Fruit fly (Drosophila melanogaster): ENCODE measurements around the gene MICAL-like.

DNA sequence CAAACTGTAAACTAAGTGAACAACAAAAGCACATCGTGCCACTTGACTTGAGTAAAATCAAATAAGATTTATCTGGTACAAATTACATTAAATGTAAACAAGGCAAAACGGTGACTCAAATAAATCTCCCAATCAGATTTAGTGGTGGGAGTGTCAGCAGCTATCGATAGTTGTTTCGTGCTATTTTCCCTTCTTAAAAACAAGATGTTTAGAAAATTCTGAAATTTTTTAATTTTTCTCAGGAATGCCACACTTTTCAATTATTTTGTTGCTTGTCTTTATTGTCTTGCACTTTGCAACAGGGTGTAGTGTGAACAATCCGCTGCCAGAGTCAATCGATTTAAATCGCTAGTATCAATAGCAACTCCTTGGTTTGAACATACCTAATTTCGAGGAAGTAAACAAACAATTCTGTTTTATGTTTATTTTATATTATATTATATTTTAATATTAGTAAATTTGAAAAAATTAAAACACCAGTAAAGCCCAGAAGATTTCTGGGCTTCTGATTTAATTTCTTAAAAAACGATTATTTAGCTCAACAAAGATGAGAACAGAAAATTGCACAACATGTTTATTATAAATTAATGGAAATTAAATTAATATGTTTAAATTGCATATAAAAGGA lies at the start of gene MICAL-like:
- no peak for TF ChIP-seq Lpt (GFP tag; optimal IDR thresholded peaks at IDR 0.05)
- TF ChIP-seq CG8319 (GFP tag; optimal IDR thresholded peaks at IDR 0.05), result no peak
- no peak for TF ChIP-seq CG7368 (GFP tag; optimal IDR thresholded peaks at IDR 0.05)
- TF ChIP-seq CG6792 (GFP tag; optimal IDR thresholded peaks at IDR 0.05), result no peak
- TF ChIP-seq CG6163 (GFP tag; IDR thresholded peaks at IDR 0.05), result peak; percentile 46; the same call in 2 of the 3 replicates
- TF ChIP-seq CG3032 (tag; optimal IDR thresholded peaks at IDR 0.05), result no peak
- no peak for TF ChIP-seq fd59A (GFP tag; optimal IDR thresholded peaks at IDR 0.05)
- no peak for TF ChIP-seq Eip75B (GFP tag; optimal IDR thresholded peaks at IDR 0.05)
- peak; percentile 38 for TF ChIP-seq CG3919 (GFP tag; optimal IDR thresholded peaks at IDR 0.05)
- no peak for TF ChIP-seq CG11294 (GFP tag; IDR thresholded peaks at IDR 0.05)
- TF ChIP-seq Smox (GFP tag; optimal IDR thresholded peaks at IDR 0.05), result no peak
- no peak for TF ChIP-seq CG6854 (GFP tag; optimal IDR thresholded peaks at IDR 0.05)
- no peak for TF ChIP-seq Sox15 (GFP tag; optimal IDR thresholded peaks at IDR 0.05)
